Worm (Caenorhabditis elegans): ENCODE measurements around the gene C49F5.13.

C49F5.13 gene

ce11 chrX:11946788-11947463, 14.3 kb upstream of the C49F5.13 start, which contains the start of gene nfya-1 (continued):
- peak; percentile 62 for TF ChIP-seq ceh-16 (tag; optimal IDR thresholded peaks at IDR 0.05)
- peak; percentile 7 for TF ChIP-seq egl-27 (tag; optimal IDR thresholded peaks at IDR 0.05)
- no peak for TF ChIP-seq mdl-1 (tag; optimal IDR thresholded peaks at IDR 0.05)

ce11 chrX:11948184-11948894, 12.9 kb upstream of the C49F5.13 start, which contains the start of gene lsd-1:
Gene lsd-1 (plus strand): TSS chrX:11948844.
- no peak for TF ChIP-seq crh-2 (tag; optimal IDR thresholded peaks at IDR 0.05)
- no peak for TF ChIP-seq ceh-16 (tag; optimal IDR thresholded peaks at IDR 0.05)
- no peak for TF ChIP-seq ama-1 (optimal IDR thresholded peaks at IDR 0.05)
- TF ChIP-seq nhr-6 (tag; optimal IDR thresholded peaks at IDR 0.05): no peak
- TF ChIP-seq blmp-1 (tag; optimal IDR thresholded peaks at IDR 0.05; ENCODE audit: insufficient read depth): no peak
- TF ChIP-seq mbf-1 (tag; optimal IDR thresholded peaks at IDR 0.05): no peak
- TF ChIP-seq skn-1 (tag; optimal IDR thresholded peaks at IDR 0.05): no peak
- no peak for TF ChIP-seq mdl-1 (tag; optimal IDR thresholded peaks at IDR 0.05)
- no peak for TF ChIP-seq ztf-4 (tag; optimal IDR thresholded peaks at IDR 0.05)
- TF ChIP-seq nhr-23 (tag; optimal IDR thresholded peaks at IDR 0.05): no peak
- no peak for TF ChIP-seq ztf-11 (tag; optimal IDR thresholded peaks at IDR 0.05)
- no peak for TF ChIP-seq elt-3 (tag; optimal IDR thresholded peaks at IDR 0.05)
- no peak for TF ChIP-seq zag-1 (tag; optimal IDR thresholded peaks at IDR 0.05)
- no peak for TF ChIP-seq nhr-77 (tag; optimal IDR thresholded peaks at IDR 0.05)
- TF ChIP-seq nhr-10 (tag; optimal IDR thresholded peaks at IDR 0.05): no peak
- no peak for TF ChIP-seq gmeb-1 (tag; optimal IDR thresholded peaks at IDR 0.05)
- TF ChIP-seq alr-1 (tag; optimal IDR thresholded peaks at IDR 0.05): no peak
- no peak for TF ChIP-seq unc-62 (GFP tag; optimal IDR thresholded peaks at IDR 0.05)
- TF ChIP-seq lin-13 (GFP tag; optimal IDR thresholded peaks at IDR 0.05): peak; percentile 2
- no peak for TF ChIP-seq fos-1 (tag; optimal IDR thresholded peaks at IDR 0.05)
- TF ChIP-seq dmd-4 (tag; optimal IDR thresholded peaks at IDR 0.05): no peak
- TF ChIP-seq Y55F3AM.14 (GFP tag; optimal IDR thresholded peaks at IDR 0.05): no peak
- no peak for TF ChIP-seq nhr-25 (tag; optimal IDR thresholded peaks at IDR 0.05)
- TF ChIP-seq sma-3 (GFP tag; optimal IDR thresholded peaks at IDR 0.05): peak; percentile 4
- no peak for TF ChIP-seq lin-39 (tag; optimal IDR thresholded peaks at IDR 0.05)
- TF ChIP-seq F13H6.1 (tag; optimal IDR thresholded peaks at IDR 0.05): peak; percentile 37
- peak; percentile 47 for TF ChIP-seq sma-9 (GFP tag; optimal IDR thresholded peaks at IDR 0.05)
- no peak for TF ChIP-seq sma-9 (tag; optimal IDR thresholded peaks at IDR 0.05)
- TF ChIP-seq peb-1 (tag; optimal IDR thresholded peaks at IDR 0.05): no peak
- TF ChIP-seq nhr-21 (tag; optimal IDR thresholded peaks at IDR 0.05): no peak
- TF ChIP-seq C34F6.9 (tag; optimal IDR thresholded peaks at IDR 0.05): peak; percentile 31
- no peak for TF ChIP-seq nhr-12 (tag; optimal IDR thresholded peaks at IDR 0.05)
- no peak for TF ChIP-seq ztf-1 (GFP tag; conservative IDR thresholded peaks at IDR 0.05)
- no peak for TF ChIP-seq unc-55 (GFP tag; optimal IDR thresholded peaks at IDR 0.05)
- no peak for TF ChIP-seq mab-5 (tag; optimal IDR thresholded peaks at IDR 0.05)
- no peak for TF ChIP-seq egl-27 (tag; optimal IDR thresholded peaks at IDR 0.05)
- TF ChIP-seq snpc-4 (tag; optimal IDR thresholded peaks at IDR 0.05): no peak
- TF ChIP-seq lsy-2 (tag; optimal IDR thresholded peaks at IDR 0.05): no peak
- TF ChIP-seq sem-4 (tag; optimal IDR thresholded peaks at IDR 0.05): peak; percentile 22
- TF ChIP-seq ZK546.5 (tag; optimal IDR thresholded peaks at IDR 0.05): no peak
- no peak for TF ChIP-seq nhr-129 (tag; optimal IDR thresholded peaks at IDR 0.05)
- no peak for TF ChIP-seq unc-39 (tag; optimal IDR thresholded peaks at IDR 0.05)
